Fruit fly (Drosophila melanogaster): Measurements from ENCODE around the gene mRpL38.

dm6 chrX:14191918-14192317 lies 34.2 kb upstream of the mRpL38 start, which contains the start of gene CG13403:
- TF ChIP-seq Eip75B (GFP tag; optimal IDR thresholded peaks at IDR 0.05): no peak
- TF ChIP-seq Blimp-1 (GFP tag; optimal IDR thresholded peaks at IDR 0.05): no peak
- no peak for TF ChIP-seq ss (GFP tag; optimal IDR thresholded peaks at IDR 0.05)
- TF ChIP-seq achi (GFP tag; optimal IDR thresholded peaks at IDR 0.05): no peak
- no peak for TF ChIP-seq Lpt (GFP tag; optimal IDR thresholded peaks at IDR 0.05)
- no peak for TF ChIP-seq Met (GFP tag; optimal IDR thresholded peaks at IDR 0.05)
- TF ChIP-seq CG11762 (GFP tag; optimal IDR thresholded peaks at IDR 0.05; ENCODE audit: insufficient read depth): no peak

Measured in whole organism, prepupa.